Fruit fly (Drosophila melanogaster) whole organism, embryonic: Measurements from ENCODE around the gene CG14005.

Source experiments
- Antp ChIP-seq: fragments of 200-800 bp; sonication (Bioruptor generic); optimal IDR thresholded peaks from 3 replicates; lab custom pipeline; 2016; ENCODE audit warnings: missing biosample characterization, missing genetic modification characterization
- Atf6 ChIP-seq: fragments of 200-800 bp; sonication (Bioruptor generic); IDR thresholded peaks from 2 replicates; pipeline ENCODE4 v1.3.6; 2022; ENCODE audit warnings: missing biosample characterization, missing genetic modification characterization
- CG10366 ChIP-seq: fragments of 200-800 bp; sonication (Bioruptor generic); IDR thresholded peaks from 2 replicates; pipeline ENCODE4 v1.3.6; 2022; ENCODE audit warnings: missing biosample characterization, missing genetic modification characterization
- CG10959 ChIP-seq: fragments of 200-800 bp; sonication (Bioruptor generic); IDR thresholded peaks from 2 replicates; pipeline ENCODE4 v1.3.6; 2022; ENCODE audit warnings: missing biosample characterization, missing genetic modification characterization
- CG10979 ChIP-seq: fragments of 200-800 bp; sonication (Bioruptor generic); optimal IDR thresholded peaks from 2 replicates; lab custom pipeline; 2018; ENCODE audit warnings: missing biosample characterization, mild to moderate bottlenecking, missing genetic modification characterization, moderate library complexity
- CG11560 ChIP-seq: fragments of 200-800 bp; sonication (Bioruptor generic); IDR thresholded peaks from 3 replicates; pipeline ENCODE4 v1.3.6; 2022; ENCODE audit warnings: missing biosample characterization, missing genetic modification characterization
- CG12769 ChIP-seq: fragments of 200-800 bp; sonication (Bioruptor generic); optimal IDR thresholded peaks from 2 replicates; lab custom pipeline; 2019; ENCODE audit warnings: missing biosample characterization, mild to moderate bottlenecking, missing genetic modification characterization, moderate library complexity
- CG13123 ChIP-seq: fragments of 200-800 bp; sonication (Bioruptor generic); optimal IDR thresholded peaks from 2 replicates; lab custom pipeline; 2016; ENCODE audit warnings: missing biosample characterization, missing genetic modification characterization
- CG14014 ChIP-seq: fragments of 200-800 bp; sonication (Bioruptor generic); IDR thresholded peaks from 2 replicates; pipeline ENCODE4 v1.3.6; 2022; ENCODE audit warnings: missing biosample characterization, missing genetic modification characterization
- CG14860 ChIP-seq: fragments of 200-800 bp; sonication (Bioruptor generic); IDR thresholded peaks from 3 replicates; pipeline ENCODE4 v1.3.6; 2022; ENCODE audit warnings: missing biosample characterization, missing genetic modification characterization; ENCODE audit not compliant: partially characterized antibody
- CG15514 ChIP-seq: fragments of 200-800 bp; sonication (Bioruptor generic); optimal IDR thresholded peaks from 3 replicates; lab custom pipeline; 2017; ENCODE audit warnings: missing biosample characterization, missing genetic modification characterization, mild to moderate bottlenecking, moderate library complexity, missing genetic modification reagents
- CG16813 ChIP-seq: fragments of 200-800 bp; sonication (Bioruptor generic); IDR thresholded peaks from 3 replicates; pipeline ENCODE4 v1.3.6; 2022; ENCODE audit warnings: missing biosample characterization, missing genetic modification characterization; ENCODE audit not compliant: partially characterized antibody
- CG16863 ChIP-seq: fragments of 200-800 bp; sonication (Bioruptor generic); optimal IDR thresholded peaks from 3 replicates; lab custom pipeline; 2016; ENCODE audit warnings: missing biosample characterization, missing genetic modification characterization
- CG17361 ChIP-seq: fragments of 200-800 bp; sonication (Bioruptor generic); IDR thresholded peaks from 3 replicates; pipeline ENCODE4 v1.3.6; 2022; ENCODE audit warnings: missing biosample characterization, missing genetic modification characterization
- CG1832 ChIP-seq: fragments of 200-800 bp; sonication (Bioruptor generic); optimal IDR thresholded peaks from 2 replicates; lab custom pipeline; 2017; ENCODE audit warnings: missing biosample characterization, mild to moderate bottlenecking, missing genetic modification characterization, inconsistent platforms
- CG2678 ChIP-seq: fragments of 200-800 bp; sonication (Bioruptor generic); optimal IDR thresholded peaks from 3 replicates; lab custom pipeline; 2019; ENCODE audit warnings: missing biosample characterization, mild to moderate bottlenecking, missing genetic modification characterization, moderate library complexity
- CG32532 ChIP-seq: fragments of 200-800 bp; sonication (Bioruptor generic); IDR thresholded peaks from 2 replicates; pipeline ENCODE4 v1.3.6; 2022; ENCODE audit warnings: missing biosample characterization, missing genetic modification characterization
- CG32772 ChIP-seq: fragments of 200-800 bp; sonication (Bioruptor generic); IDR thresholded peaks from 2 replicates; pipeline ENCODE4 v1.3.6; 2022; ENCODE audit warnings: missing biosample characterization, missing genetic modification characterization
- CG5245 ChIP-seq: fragments of 200-800 bp; sonication (Bioruptor generic); optimal IDR thresholded peaks from 3 replicates; lab custom pipeline; 2016; ENCODE audit warnings: missing biosample characterization, missing genetic modification characterization
- CG7839 ChIP-seq: fragments of 200-800 bp; sonication (Bioruptor generic); optimal IDR thresholded peaks from 3 replicates; lab custom pipeline; 2018; ENCODE audit warnings: missing biosample characterization, mild to moderate bottlenecking, missing genetic modification characterization, moderate library complexity
- CG8290 ChIP-seq, 3 experiments: fragments of 200-800 bp; sonication (Bioruptor generic); optimal IDR thresholded peaks; 2 replicates each; lab custom pipeline; 2016 to 2019; ENCODE audit warnings: missing biosample characterization in 3 of 3, missing genetic modification characterization in 3 of 3, mild to moderate bottlenecking in 2 of 3, moderate library complexity in 1 of 3
- CG9609 ChIP-seq: fragments of 200-800 bp; sonication (Bioruptor generic); optimal IDR thresholded peaks from 3 replicates; lab custom pipeline; 2016; ENCODE audit warnings: missing biosample characterization, missing genetic modification characterization
- CG9817 ChIP-seq: fragments of 200-800 bp; sonication (Bioruptor generic); optimal IDR thresholded peaks from 2 replicates; lab custom pipeline; 2018; ENCODE audit warnings: missing biosample characterization, mild to moderate bottlenecking, missing genetic modification characterization, moderate library complexity
- Deaf1 ChIP-seq: fragments of 200-800 bp; optimal IDR thresholded peaks from 3 replicates; lab custom pipeline; 2019; ENCODE audit warnings: missing biosample characterization, mild to moderate bottlenecking, missing genetic modification characterization, moderate library complexity
- Dll ChIP-seq: fragments of 200-800 bp; sonication (Bioruptor generic); IDR thresholded peaks from 4 replicates; pipeline ENCODE4 v1.3.6; 2022; ENCODE audit warnings: missing biosample characterization, missing genetic modification characterization; ENCODE audit not compliant: partially characterized antibody
- Fer3 ChIP-seq: fragments of 200-800 bp; sonication (Bioruptor generic); optimal IDR thresholded peaks from 2 replicates; lab custom pipeline; 2018; ENCODE audit warnings: missing biosample characterization, mild to moderate bottlenecking, missing genetic modification characterization, moderate library complexity
- Hmr ChIP-seq: fragments of 200-800 bp; sonication (Bioruptor generic); optimal IDR thresholded peaks from 3 replicates; lab custom pipeline; 2017; ENCODE audit warnings: mild to moderate bottlenecking, missing biosample characterization, missing genetic modification reagents, missing genetic modification characterization
- Meics ChIP-seq: fragments of 200-800 bp; sonication (Bioruptor generic); optimal IDR thresholded peaks from 2 replicates; lab custom pipeline; 2017; ENCODE audit warnings: missing biosample characterization, mild to moderate bottlenecking, missing genetic modification characterization
- Oaz ChIP-seq: fragments of 200-800 bp; sonication (Bioruptor generic); IDR thresholded peaks from 2 replicates; pipeline ENCODE4 v1.3.6; 2022; ENCODE audit warnings: missing biosample characterization, missing genetic modification characterization
- Rfx ChIP-seq: fragments of 200-800 bp; sonication (Bioruptor generic); IDR thresholded peaks from 2 replicates; pipeline ENCODE4 v1.3.6; 2022; ENCODE audit warnings: missing biosample characterization, missing genetic modification characterization
- Scr ChIP-seq: fragments of 200-800 bp; sonication (Bioruptor generic); IDR thresholded peaks from 2 replicates; pipeline ENCODE4 v1.3.6; 2022; ENCODE audit warnings: missing biosample characterization, missing genetic modification characterization; ENCODE audit not compliant: partially characterized antibody
- TFAM ChIP-seq: fragments of 200-800 bp; sonication (Bioruptor generic); optimal IDR thresholded peaks from 2 replicates; lab custom pipeline; 2017; ENCODE audit warnings: missing biosample characterization, missing genetic modification characterization, inconsistent platforms
- abd-A ChIP-seq: fragments of 200-800 bp; sonication (Bioruptor generic); optimal IDR thresholded peaks from 3 replicates; lab custom pipeline; 2019; ENCODE audit warnings: missing biosample characterization, mild to moderate bottlenecking, missing genetic modification characterization, moderate library complexity
- ac ChIP-seq: fragments of 200-800 bp; sonication (Bioruptor generic); optimal IDR thresholded peaks from 3 replicates; lab custom pipeline; 2017; ENCODE audit warnings: missing biosample characterization, mild to moderate bottlenecking, missing genetic modification characterization
- ara ChIP-seq: fragments of 200-800 bp; sonication (Bioruptor generic); IDR thresholded peaks from 2 replicates; pipeline ENCODE4 v1.3.6; 2022; ENCODE audit warnings: missing biosample characterization, missing genetic modification characterization
- chn ChIP-seq: fragments of 200-800 bp; sonication (Bioruptor generic); optimal IDR thresholded peaks from 2 replicates; lab custom pipeline; 2016; ENCODE audit warnings: missing biosample characterization, missing genetic modification characterization
- dmrt99B ChIP-seq: fragments of 200-800 bp; sonication (Bioruptor generic); optimal IDR thresholded peaks from 2 replicates; lab custom pipeline; 2018; ENCODE audit warnings: missing biosample characterization, mild to moderate bottlenecking, missing genetic modification characterization, moderate library complexity
- esg ChIP-seq: fragments of 200-800 bp; sonication (Bioruptor generic); conservative IDR thresholded peaks from 2 replicates; pipeline ENCODE4 v1.3.6; 2022; ENCODE audit warnings: missing biosample characterization, missing genetic modification characterization
- gem ChIP-seq: fragments of 200-800 bp; sonication (Bioruptor generic); optimal IDR thresholded peaks from 2 replicates; lab custom pipeline; 2019; ENCODE audit warnings: missing biosample characterization, mild to moderate bottlenecking, missing genetic modification characterization, moderate library complexity
- gro ChIP-seq: fragments of 200-800 bp; sonication (Bioruptor generic); optimal IDR thresholded peaks from 2 replicates; lab custom pipeline; 2016; ENCODE audit warnings: missing biosample characterization, missing genetic modification characterization
- hb ChIP-seq: fragments of 200-800 bp; sonication (Bioruptor generic); IDR thresholded peaks from 3 replicates; pipeline ENCODE4 v1.3.6; 2022; ENCODE audit warnings: missing biosample characterization, missing genetic modification characterization; ENCODE audit not compliant: partially characterized antibody
- mam ChIP-seq: fragments of 200-800 bp; sonication (Bioruptor generic); optimal IDR thresholded peaks from 3 replicates; lab custom pipeline; 2016; ENCODE audit warnings: missing biosample characterization, missing genetic modification characterization
- nerfin-2 ChIP-seq: fragments of 200-800 bp; sonication (Bioruptor generic); IDR thresholded peaks from 2 replicates; pipeline ENCODE4 v1.3.6; 2022; ENCODE audit warnings: missing biosample characterization, missing genetic modification characterization; ENCODE audit not compliant: partially characterized antibody
- odd ChIP-seq: fragments of 200-800 bp; sonication (Bioruptor generic); optimal IDR thresholded peaks from 2 replicates; lab custom pipeline; 2017; ENCODE audit warnings: missing biosample characterization, mild to moderate bottlenecking, missing genetic modification characterization
- pan ChIP-seq, 4 experiments: fragments of >200 bp in 3 of 4; fragments of 200-800 bp in 1 of 4; sonication (Bioruptor generic) in 1 of 4; optimal IDR thresholded peaks in 3 of 4; IDR thresholded peaks in 1 of 4; 2 replicates each; pipeline versions ENCODE4 v1.3.6 to Lab custom; 2017 to 2022; ENCODE audit warnings: missing biosample characterization in 2 of 4, missing genetic modification characterization in 2 of 4, mixed read lengths in 1 of 4
- scrt ChIP-seq: fragments of 200-800 bp; sonication (Bioruptor generic); optimal IDR thresholded peaks from 2 replicates; lab custom pipeline; 2018; ENCODE audit warnings: missing biosample characterization, mild to moderate bottlenecking, missing genetic modification characterization, moderate library complexity
- sob ChIP-seq: fragments of 200-800 bp; sonication (Bioruptor generic); IDR thresholded peaks from 2 replicates; pipeline ENCODE4 v1.3.6; 2022; ENCODE audit warnings: missing biosample characterization, missing genetic modification characterization
- wdn ChIP-seq: fragments of 200-800 bp; sonication (Bioruptor generic); IDR thresholded peaks from 2 replicates; pipeline ENCODE4 v1.3.6; 2022; ENCODE audit warnings: missing biosample characterization, missing genetic modification characterization

The CG14005 gene

DNA sequence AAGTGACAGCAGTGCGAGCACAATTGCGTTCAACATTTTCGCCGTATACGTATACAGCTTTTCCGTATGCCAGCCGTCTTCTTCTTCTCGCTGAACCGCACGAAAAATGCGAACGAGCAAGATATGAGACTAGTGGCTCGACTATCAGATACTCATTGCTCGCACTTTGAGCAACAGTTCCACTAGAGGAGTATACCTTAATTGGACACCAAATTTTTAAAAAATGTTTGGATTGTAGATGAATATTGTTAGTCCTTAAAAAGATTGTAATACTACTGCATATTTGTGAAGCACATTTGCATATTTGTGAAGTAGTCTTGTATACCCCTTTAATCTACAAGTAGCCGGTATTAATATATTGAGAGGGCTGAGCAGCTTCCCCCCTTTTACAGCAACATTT lies 23.6 kb downstream of the CG14005 start (continued):
- TF ChIP-seq CG2678 (tag; lab: Kevin White, UChicago) (peak; percentile 50), Atf6 (GFP tag; lab: Robert Waterston, UW) (peak; percentile 37; the same call in 1 of the 2 replicates), dmrt99B (tag; lab: Kevin White, UChicago) (peak; percentile 50), CG10959 (GFP tag; lab: Robert Waterston, UW) (no peak), Antp (no peak), Fer3 (tag; lab: Kevin White, UChicago) (peak; percentile 17), CG14014 (GFP tag; lab: Robert Waterston, UW) (0 out of 2 replicates have a peak, but pooled peaks have one; percentile 30), CG16813 (GFP tag; lab: Robert Waterston, UW) (peak; percentile 60), gro (GFP tag; lab: Kevin White, UChicago) (no peak), wdn (no peak), CG5245 (GFP tag; lab: Kevin White, UChicago) (no peak), ac (no peak), sob (GFP tag; lab: Robert Waterston, UW) (0 out of 2 replicates have a peak, but pooled peaks have one; percentile 20), CG17361 (0 out of 3 replicates have a peak, but pooled peaks have one; percentile 25), hb (peak; percentile 69; the same call in 1 of the 3 replicates), Meics (peak; percentile 44), CG1832 (GFP tag; lab: Kevin White, UChicago) (no peak), abd-A (tag; lab: Kevin White, UChicago) (peak; percentile 5), chn (GFP tag; lab: Kevin White, UChicago) (no peak), CG32772 (GFP tag; lab: Robert Waterston, UW) (no peak), CG8290 (GFP tag; optimal IDR thresholded peaks at IDR 0.05; lab: Kevin White, UChicago) (no peak), CG8290 (tag; optimal IDR thresholded peaks at IDR 0.05; lab: Kevin White, UChicago) (peak in 1 of 2 experiments; percentile 21), odd (no peak), CG9817 (no peak), mam (GFP tag; lab: Kevin White, UChicago) (peak; percentile 1), CG32532 (GFP tag; lab: Robert Waterston, UW) (0 out of 2 replicates have a peak, but pooled peaks have one; percentile 32), Dll (GFP tag; lab: Robert Waterston, UW) (no peak), gem (tag; lab: Kevin White, UChicago) (peak; percentile 41), scrt (GFP tag; lab: Kevin White, UChicago) (peak; percentile 42), pan (optimal IDR thresholded peaks at IDR 0.05; lab: Kevin White, UChicago) (no peak), pan (GFP tag; optimal IDR thresholded peaks at IDR 0.05 in 1 of 2, IDR thresholded peaks at IDR 0.05 in 1 of 2) (peak in 1 of 2 experiments; percentile 28), CG14860 (GFP tag; lab: Robert Waterston, UW) (peak; percentile 71), CG10366 (GFP tag; lab: Robert Waterston, UW) (no peak), Deaf1 (tag; lab: Kevin White, UChicago) (no peak), CG7839 (peak; percentile 50), CG9609 (GFP tag; lab: Kevin White, UChicago) (peak; percentile 6), CG16863 (no peak), CG12769 (peak; percentile 48), TFAM (GFP tag; lab: Kevin White, UChicago) (no peak), Oaz (no peak), CG11560 (tag; lab: Robert Waterston, UW) (no peak), Scr (GFP tag; lab: Robert Waterston, UW) (peak; percentile 47), Hmr (GFP tag; lab: Kevin White, UChicago) (peak; percentile 54), CG10979 (tag; lab: Kevin White, UChicago) (no peak), esg (GFP tag; lab: Robert Waterston, UW) (0 out of 2 replicates have a peak, but pooled peaks have one; percentile 10), CG13123 (GFP tag; lab: Kevin White, UChicago) (no peak), nerfin-2 (peak; percentile 68), ara (GFP tag; lab: Robert Waterston, UW) (no peak), Rfx (0 out of 2 replicates have a peak, but pooled peaks have one; percentile 32), CG15514 (GFP tag; lab: Kevin White, UChicago) (peak; percentile 8)
